Fruit fly (Drosophila melanogaster) whole organism, embryonic: ENCODE measurements around the gene CG8312.

Experiments
- B-H1 ChIP-seq: fragments of 200-800 bp; sonication (Bioruptor generic); IDR thresholded peaks from 3 replicates; pipeline ENCODE4 v1.3.6; 2022; ENCODE audit warnings: missing biosample characterization, missing genetic modification characterization
- Blimp-1 ChIP-seq: fragments of 200-800 bp; sonication (Bioruptor generic); optimal IDR thresholded peaks from 3 replicates; lab custom pipeline; 2018; ENCODE audit warnings: missing biosample characterization, missing genetic modification characterization, mild to moderate bottlenecking, moderate library complexity, missing genetic modification reagents
- CG10431 ChIP-seq: fragments of 200-800 bp; sonication (Bioruptor generic); optimal IDR thresholded peaks from 3 replicates; lab custom pipeline; 2018; ENCODE audit warnings: missing biosample characterization, mild to moderate bottlenecking, missing genetic modification characterization
- CG11504 ChIP-seq: fragments of 200-800 bp; sonication (Bioruptor generic); optimal IDR thresholded peaks from 3 replicates; lab custom pipeline; 2019; ENCODE audit warnings: missing biosample characterization, mild to moderate bottlenecking, missing genetic modification characterization, moderate library complexity
- CG12071 ChIP-seq: fragments of 200-800 bp; sonication (Bioruptor generic); optimal IDR thresholded peaks from 3 replicates; lab custom pipeline; 2018; ENCODE audit warnings: missing biosample characterization, mild to moderate bottlenecking, missing genetic modification characterization
- CG12155 ChIP-seq: fragments of 200-800 bp; sonication (Bioruptor generic); optimal IDR thresholded peaks from 3 replicates; lab custom pipeline; 2016; ENCODE audit warnings: missing biosample characterization, missing genetic modification characterization
- CG12659 ChIP-seq: fragments of 200-800 bp; sonication (Bioruptor generic); optimal IDR thresholded peaks from 3 replicates; lab custom pipeline; 2017; ENCODE audit warnings: mild to moderate bottlenecking, missing biosample characterization, missing genetic modification reagents, missing genetic modification characterization
- CG14860 ChIP-seq: fragments of 200-800 bp; sonication (Bioruptor generic); IDR thresholded peaks from 3 replicates; pipeline ENCODE4 v1.3.6; 2022; ENCODE audit warnings: missing biosample characterization, missing genetic modification characterization; ENCODE audit not compliant: partially characterized antibody
- CG15479 ChIP-seq: fragments of 200-800 bp; sonication (Bioruptor generic); optimal IDR thresholded peaks from 3 replicates; lab custom pipeline; 2019; ENCODE audit warnings: missing biosample characterization, mild to moderate bottlenecking, missing genetic modification characterization, moderate library complexity
- CG17186 ChIP-seq: fragments of 200-800 bp; sonication (Bioruptor generic); optimal IDR thresholded peaks from 3 replicates; lab custom pipeline; 2017; ENCODE audit warnings: missing biosample characterization, missing genetic modification reagents, missing genetic modification characterization
- CG18011 ChIP-seq: fragments of 200-800 bp; sonication (Bioruptor generic); optimal IDR thresholded peaks from 2 replicates; lab custom pipeline; 2017; ENCODE audit warnings: missing biosample characterization, missing genetic modification characterization, mild to moderate bottlenecking, moderate library complexity, missing genotype
- CG3281 ChIP-seq: fragments of 200-800 bp; sonication (Bioruptor generic); optimal IDR thresholded peaks from 3 replicates; lab custom pipeline; 2017; ENCODE audit warnings: missing biosample characterization, mild to moderate bottlenecking, missing genetic modification characterization
- CG33557 ChIP-seq: fragments of 200-800 bp; sonication (Bioruptor generic); optimal IDR thresholded peaks from 2 replicates; lab custom pipeline; 2019; ENCODE audit warnings: missing biosample characterization, mild to moderate bottlenecking, missing genetic modification characterization, moderate library complexity
- CG6175 ChIP-seq: fragments of 200-800 bp; sonication (Bioruptor generic); IDR thresholded peaks from 3 replicates; pipeline ENCODE4 v1.3.6; 2022; ENCODE audit warnings: missing biosample characterization, missing genetic modification characterization
- CG7372 ChIP-seq: fragments of 200-800 bp; sonication (Bioruptor generic); IDR thresholded peaks from 2 replicates; pipeline ENCODE4 v1.3.6; 2022; ENCODE audit warnings: missing biosample characterization, missing genetic modification characterization
- CG7786 ChIP-seq: fragments of 200-800 bp; sonication (Bioruptor generic); optimal IDR thresholded peaks from 2 replicates; lab custom pipeline; 2016; ENCODE audit warnings: missing biosample characterization, missing genetic modification characterization
- CG7928 ChIP-seq: fragments of 200-800 bp; sonication (Bioruptor generic); optimal IDR thresholded peaks from 2 replicates; lab custom pipeline; 2017; ENCODE audit warnings: missing biosample characterization, mild to moderate bottlenecking, missing genetic modification characterization
- CG7963 ChIP-seq: fragments of 200-800 bp; sonication (Bioruptor generic); IDR thresholded peaks from 3 replicates; pipeline ENCODE4 v1.3.6; 2022; ENCODE audit warnings: missing biosample characterization, missing genetic modification characterization; ENCODE audit not compliant: partially characterized antibody
- CG8281 ChIP-seq: fragments of 200-800 bp; sonication (Bioruptor generic); optimal IDR thresholded peaks from 2 replicates; lab custom pipeline; 2018; ENCODE audit warnings: missing biosample characterization, mild to moderate bottlenecking, missing genetic modification characterization, moderate library complexity
- CG9932 ChIP-seq: fragments of 200-800 bp; sonication (Bioruptor generic); IDR thresholded peaks from 2 replicates; pipeline ENCODE4 v1.3.6; 2022; ENCODE audit warnings: missing biosample characterization, missing genetic modification characterization
- E2f1 ChIP-seq: fragments of 200-800 bp; sonication (Bioruptor generic); IDR thresholded peaks from 2 replicates; pipeline ENCODE4 v1.3.6; 2022; ENCODE audit warnings: missing biosample characterization, missing genetic modification characterization
- Fer2 ChIP-seq: fragments of 200-800 bp; sonication (Bioruptor generic); optimal IDR thresholded peaks from 2 replicates; lab custom pipeline; 2018; ENCODE audit warnings: missing biosample characterization, mild to moderate bottlenecking, missing genetic modification characterization, moderate library complexity
- Hsf ChIP-seq: fragments of 200-800 bp; sonication (Bioruptor generic); optimal IDR thresholded peaks from 3 replicates; lab custom pipeline; 2016; ENCODE audit warnings: missing biosample characterization, missing genetic modification characterization
- Nf-YC ChIP-seq: fragments of 200-800 bp; optimal IDR thresholded peaks from 3 replicates; lab custom pipeline; 2019; ENCODE audit warnings: missing biosample characterization, mild to moderate bottlenecking, missing genetic modification characterization, moderate library complexity
- Opbp ChIP-seq: fragments of 200-800 bp; sonication (Bioruptor generic); IDR thresholded peaks from 3 replicates; pipeline ENCODE4 v1.3.6; 2022; ENCODE audit warnings: missing biosample characterization, missing genetic modification characterization; ENCODE audit not compliant: partially characterized antibody
- Rx ChIP-seq: fragments of 200-800 bp; sonication (Bioruptor generic); IDR thresholded peaks from 2 replicates; pipeline ENCODE4 v1.3.6; 2022; ENCODE audit warnings: missing biosample characterization, missing genetic modification characterization
- Six4 ChIP-seq: fragments of 200-800 bp; sonication (Bioruptor generic); optimal IDR thresholded peaks from 2 replicates; lab custom pipeline; 2016; ENCODE audit warnings: missing biosample characterization, missing genetic modification characterization
- Spps ChIP-seq: fragments of 200-800 bp; sonication (Bioruptor generic); optimal IDR thresholded peaks from 2 replicates; lab custom pipeline; 2018; ENCODE audit warnings: missing biosample characterization, mild to moderate bottlenecking, missing genetic modification characterization
- TFAM ChIP-seq: fragments of 200-800 bp; sonication (Bioruptor generic); optimal IDR thresholded peaks from 2 replicates; lab custom pipeline; 2017; ENCODE audit warnings: missing biosample characterization, missing genetic modification characterization, inconsistent platforms
- Vsx1 ChIP-seq: fragments of 200-800 bp; sonication (Bioruptor generic); optimal IDR thresholded peaks from 2 replicates; lab custom pipeline; 2017; ENCODE audit warnings: missing biosample characterization, mild to moderate bottlenecking, missing genetic modification characterization, missing genetic modification reagents
- Xbp1 ChIP-seq: fragments of 200-800 bp; sonication (Bioruptor generic); optimal IDR thresholded peaks from 3 replicates; lab custom pipeline; 2016; ENCODE audit warnings: missing biosample characterization, mild to moderate bottlenecking, missing genetic modification characterization
- ap ChIP-seq: fragments of 200-800 bp; sonication (Bioruptor generic); IDR thresholded peaks from 2 replicates; pipeline ENCODE4 v1.3.6; 2022; ENCODE audit warnings: missing biosample characterization, missing genetic modification characterization
- bowl ChIP-seq: fragments of 200-800 bp; sonication (Bioruptor generic); IDR thresholded peaks from 2 replicates; pipeline ENCODE4 v1.3.6; 2022; ENCODE audit warnings: missing biosample characterization, missing genetic modification characterization
- cato ChIP-seq: fragments of 200-800 bp; sonication (Bioruptor generic); optimal IDR thresholded peaks from 2 replicates; lab custom pipeline; 2016; ENCODE audit warnings: missing biosample characterization, missing genetic modification characterization, borderline replicate concordance
- crc ChIP-seq: fragments of 200-800 bp; sonication (Bioruptor generic); optimal IDR thresholded peaks from 2 replicates; lab custom pipeline; 2016; ENCODE audit warnings: missing biosample characterization, missing genetic modification characterization
- crp ChIP-seq, 2 experiments: fragments of 200-800 bp; sonication (Bioruptor generic); optimal IDR thresholded peaks; 2 replicates in 1 of 2; 3 replicates in 1 of 2; lab custom pipeline; 2017; ENCODE audit warnings: missing biosample characterization in 2 of 2, missing genetic modification characterization in 2 of 2, mild to moderate bottlenecking in 1 of 2, moderate library complexity in 1 of 2
- dmrt99B ChIP-seq: fragments of 200-800 bp; sonication (Bioruptor generic); optimal IDR thresholded peaks from 2 replicates; lab custom pipeline; 2018; ENCODE audit warnings: missing biosample characterization, mild to moderate bottlenecking, missing genetic modification characterization, moderate library complexity
- en ChIP-seq: fragments of 200-800 bp; sonication (Bioruptor generic); optimal IDR thresholded peaks from 2 replicates; lab custom pipeline; 2016; ENCODE audit warnings: missing biosample characterization, missing genetic modification characterization
- fru ChIP-seq: fragments of >200 bp; optimal IDR thresholded peaks from 2 replicates; lab custom pipeline; 2017
- grn ChIP-seq: fragments of 200-800 bp; sonication (Bioruptor generic); optimal IDR thresholded peaks from 3 replicates; lab custom pipeline; 2017; ENCODE audit warnings: missing biosample characterization, missing genetic modification characterization
- gt ChIP-seq: fragments of 200-800 bp; sonication (Bioruptor generic); IDR thresholded peaks from 2 replicates; pipeline ENCODE4 v1.3.6; 2022; ENCODE audit warnings: missing biosample characterization, missing genetic modification characterization
- klu ChIP-seq: fragments of 200-800 bp; sonication (Bioruptor generic); IDR thresholded peaks from 2 replicates; pipeline ENCODE4 v1.3.6; 2022; ENCODE audit warnings: missing biosample characterization, missing genetic modification characterization
- kni ChIP-seq: fragments of 200-800 bp; sonication (Bioruptor generic); optimal IDR thresholded peaks from 3 replicates; lab custom pipeline; 2017; ENCODE audit warnings: mild to moderate bottlenecking, missing biosample characterization, missing genetic modification reagents, missing genetic modification characterization
- lmd ChIP-seq: fragments of 200-800 bp; sonication (Bioruptor generic); IDR thresholded peaks from 2 replicates; pipeline ENCODE4 v1.3.6; 2022; ENCODE audit warnings: missing biosample characterization, missing genetic modification characterization
- pb ChIP-seq: fragments of 200-800 bp; sonication (Bioruptor generic); optimal IDR thresholded peaks from 3 replicates; lab custom pipeline; 2016; ENCODE audit warnings: missing biosample characterization, missing genetic modification characterization
- pfk ChIP-seq: fragments of 200-800 bp; sonication (Bioruptor generic); optimal IDR thresholded peaks from 2 replicates; lab custom pipeline; 2018; ENCODE audit warnings: missing biosample characterization, mild to moderate bottlenecking, missing genetic modification characterization, moderate library complexity
- psq ChIP-seq: fragments of 200-800 bp; sonication (Bioruptor generic); optimal IDR thresholded peaks from 2 replicates; lab custom pipeline; 2017; ENCODE audit warnings: missing biosample characterization, missing genetic modification characterization
- slbo ChIP-seq: fragments of 200-800 bp; sonication (Bioruptor generic); IDR thresholded peaks from 2 replicates; pipeline ENCODE4 v1.3.6; 2022; ENCODE audit warnings: missing biosample characterization, missing genetic modification characterization
- vfl ChIP-seq: fragments of 200-800 bp; sonication (Bioruptor generic); optimal IDR thresholded peaks from 2 replicates; lab custom pipeline; 2016; ENCODE audit warnings: missing biosample characterization, missing genetic modification characterization
- vvl ChIP-seq: fragments of 200-800 bp; sonication (Bioruptor generic); IDR thresholded peaks from 2 replicates; pipeline ENCODE4 v1.3.6; 2022; ENCODE audit warnings: missing biosample characterization, missing genetic modification characterization
- wek ChIP-seq: fragments of 200-800 bp; sonication (Bioruptor generic); optimal IDR thresholded peaks from 3 replicates; lab custom pipeline; 2018; ENCODE audit warnings: missing biosample characterization, mild to moderate bottlenecking, missing genetic modification characterization, moderate library complexity
- z ChIP-seq: fragments of 200-800 bp; sonication (Bioruptor generic); IDR thresholded peaks from 3 replicates; pipeline ENCODE4 v1.3.6; 2022; ENCODE audit warnings: missing biosample characterization, missing genetic modification characterization

CG8312 gene

DNA sequence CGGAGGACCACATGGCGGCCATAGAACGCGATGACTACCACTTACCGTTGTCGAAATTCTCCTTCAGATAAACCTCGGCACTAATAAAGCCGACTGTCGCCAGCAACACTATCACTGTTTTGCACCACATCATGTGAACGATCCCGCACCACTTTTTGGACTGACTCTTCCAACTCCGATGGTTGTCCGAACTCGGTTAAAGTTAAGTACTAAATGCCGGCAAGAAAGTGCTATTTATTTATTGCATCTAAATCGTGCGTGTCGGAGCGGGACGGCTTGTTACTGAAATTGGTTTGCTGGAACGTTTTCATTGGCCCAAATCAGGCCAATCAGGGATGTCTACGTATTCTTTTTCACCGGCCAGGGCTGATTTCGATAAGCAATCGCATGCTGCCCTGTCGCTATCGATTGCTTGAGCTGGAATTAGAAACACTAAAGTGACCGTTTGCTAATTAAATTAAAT is 39.6 kb downstream of the CG8312 start, which contains the start of gene Calr (continued):
- TF ChIP-seq CG12155 (GFP tag; lab: Kevin White, UChicago) (no peak), gt (no peak), kni (GFP tag; lab: Kevin White, UChicago) (peak; percentile 61), CG18011 (GFP tag; lab: Kevin White, UChicago) (peak; percentile 9), E2f1 (GFP tag; lab: Robert Waterston, UW) (no peak), psq (GFP tag; lab: Kevin White, UChicago) (no peak), Vsx1 (GFP tag; lab: Kevin White, UChicago) (peak; percentile 46), pb (GFP tag; lab: Kevin White, UChicago) (no peak), Rx (no peak), crc (no peak), Nf-YC (tag; lab: Kevin White, UChicago) (peak; percentile 100), Spps (peak; percentile 38), vvl (no peak), CG12659 (GFP tag; lab: Kevin White, UChicago) (peak; percentile 78), CG6175 (no peak), wek (peak; percentile 63), bowl (GFP tag; lab: Robert Waterston, UW) (no peak), en (GFP tag; lab: Kevin White, UChicago) (no peak), CG17186 (GFP tag; lab: Kevin White, UChicago) (no peak), grn (GFP tag; lab: Kevin White, UChicago) (peak; percentile 26), CG33557 (GFP tag; lab: Kevin White, UChicago) (peak; percentile 22), vfl (GFP tag; lab: Kevin White, UChicago) (no peak), CG7372 (GFP tag; lab: Robert Waterston, UW) (no peak), fru (lab: Kevin White, UChicago) (no peak), z (GFP tag; lab: Robert Waterston, UW) (no peak), CG14860 (GFP tag; lab: Robert Waterston, UW) (no peak), CG9932 (GFP tag; lab: Robert Waterston, UW) (no peak), cato (GFP tag; lab: Kevin White, UChicago) (no peak), lmd (GFP tag; lab: Robert Waterston, UW) (no peak), Opbp (GFP tag; lab: Robert Waterston, UW) (no peak), Hsf (GFP tag; lab: Kevin White, UChicago) (no peak), crp (GFP tag; optimal IDR thresholded peaks at IDR 0.05; lab: Kevin White, UChicago) (no peak), TFAM (no peak), CG3281 (GFP tag; lab: Kevin White, UChicago) (peak; percentile 43), Six4 (no peak), CG10431 (no peak), Fer2 (tag; lab: Kevin White, UChicago) (no peak), CG7786 (GFP tag; lab: Kevin White, UChicago) (no peak), CG11504 (no peak), CG7963 (GFP tag; lab: Robert Waterston, UW) (no peak), Blimp-1 (GFP tag; lab: Kevin White, UChicago) (no peak), slbo (no peak), pfk (peak; percentile 64), Xbp1 (GFP tag; lab: Kevin White, UChicago) (peak; percentile 100), CG15479 (peak; percentile 69), B-H1 (no peak), ap (GFP tag; lab: Robert Waterston, UW) (no peak), klu (no peak), dmrt99B (tag; lab: Kevin White, UChicago) (no peak), CG7928 (GFP tag; lab: Kevin White, UChicago) (peak; percentile 47), CG8281 (tag; lab: Kevin White, UChicago) (no peak), CG12071 (no peak)
